Fruit fly (Drosophila melanogaster) whole organism, wandering third instar larva: Measurements from ENCODE around the gene CG6409.

ENCODE experiments used
- Abd-B ChIP-seq: fragments of >200 bp; optimal IDR thresholded peaks from 2 replicates; lab custom pipeline; 2017; ENCODE audit warnings: missing biosample characterization, missing genetic modification characterization
- CG32264 ChIP-seq: fragments of 200-800 bp; sonication (Bioruptor generic); optimal IDR thresholded peaks from 2 replicates; lab custom pipeline; 2016; ENCODE audit warnings: missing biosample characterization, missing genetic modification characterization
- CG9705 ChIP-seq: fragments of 200-800 bp; sonication (Bioruptor generic); optimal IDR thresholded peaks from 2 replicates; lab custom pipeline; 2018; ENCODE audit warnings: missing biosample characterization, mild to moderate bottlenecking, missing genetic modification characterization
- Dfd ChIP-seq: fragments of >200 bp; optimal IDR thresholded peaks from 2 replicates; lab custom pipeline; 2017; ENCODE audit warnings: missing biosample characterization, missing genetic modification characterization
- Dif ChIP-seq: fragments of 200-275, 200-300 bp; sonication (Bioruptor generic); optimal IDR thresholded peaks from 2 replicates; lab custom pipeline; 2018; ENCODE audit warnings: missing biosample characterization, missing genetic modification characterization; ENCODE audit not compliant: partially characterized antibody
- GATAd ChIP-seq: sonication (Bioruptor generic); optimal IDR thresholded peaks from 2 replicates; lab custom pipeline; 2016; ENCODE audit warnings: missing biosample characterization, missing genetic modification characterization
- Hnf4 ChIP-seq: fragments of 200-800 bp; sonication (Bioruptor generic); optimal IDR thresholded peaks from 2 replicates; lab custom pipeline; 2016; ENCODE audit warnings: missing biosample characterization, mild to moderate bottlenecking, missing genetic modification characterization
- Hr78 ChIP-seq: fragments of >200 bp; optimal IDR thresholded peaks from 2 replicates; lab custom pipeline; 2017; ENCODE audit warnings: missing biosample characterization, missing genetic modification characterization
- Hr83 ChIP-seq: fragments of 200-300 bp; sonication (Bioruptor generic); optimal IDR thresholded peaks from 2 replicates; lab custom pipeline; 2016; ENCODE audit warnings: missing biosample characterization, mild to moderate bottlenecking, missing genetic modification characterization, moderate library complexity; ENCODE audit not compliant: poor library complexity, severe bottlenecking
- Jra ChIP-seq: sonication (Bioruptor generic); optimal IDR thresholded peaks from 2 replicates; lab custom pipeline; 2016; ENCODE audit warnings: missing biosample characterization, missing genetic modification characterization
- Mio ChIP-seq: sonication (Bioruptor generic); optimal IDR thresholded peaks from 2 replicates; lab custom pipeline; 2016; ENCODE audit warnings: missing biosample characterization, missing genetic modification characterization
- N ChIP-seq: fragments of >200 bp; optimal IDR thresholded peaks from 2 replicates; lab custom pipeline; 2018; ENCODE audit warnings: missing biosample characterization, missing external identifiers, missing genetic modification characterization
- OdsH ChIP-seq: fragments of 200-800 bp; sonication (Bioruptor generic); optimal IDR thresholded peaks from 2 replicates; lab custom pipeline; 2016; ENCODE audit warnings: missing biosample characterization, mild to moderate bottlenecking, missing genetic modification characterization
- Rel ChIP-seq, 2 experiments: fragments of 200-800 bp; sonication (Bioruptor generic) in 1 of 2; optimal IDR thresholded peaks; 2 replicates in 1 of 2; 3 replicates in 1 of 2; lab custom pipeline; 2016 to 2019; ENCODE audit warnings: mild to moderate bottlenecking in 2 of 2, missing biosample characterization in 2 of 2, missing genetic modification characterization in 2 of 2, moderate library complexity in 1 of 2
- Sp1 ChIP-seq: fragments of 200-800 bp; sonication (Bioruptor generic); optimal IDR thresholded peaks from 3 replicates; lab custom pipeline; 2019; ENCODE audit warnings: missing biosample characterization, mild to moderate bottlenecking, missing genetic modification characterization, moderate library complexity
- Vsx2 ChIP-seq: fragments of 200-300, 225-300 bp; sonication (Bioruptor generic); optimal IDR thresholded peaks from 2 replicates; lab custom pipeline; 2018; ENCODE audit warnings: missing biosample characterization, missing genetic modification characterization; ENCODE audit not compliant: partially characterized antibody
- br ChIP-seq: fragments of 200-800 bp; sonication (Bioruptor generic); optimal IDR thresholded peaks from 2 replicates; lab custom pipeline; 2016; ENCODE audit warnings: missing biosample characterization, missing genetic modification characterization
- brk ChIP-seq: fragments of 200-800 bp; sonication (Bioruptor generic); optimal IDR thresholded peaks from 2 replicates; lab custom pipeline; 2016; ENCODE audit warnings: missing biosample characterization, mild to moderate bottlenecking, missing genetic modification characterization
- dl ChIP-seq, 2 experiments: fragments of 175-275, 200-275 bp in 1 of 2; fragments of 200-275 bp in 1 of 2; sonication (Bioruptor generic); optimal IDR thresholded peaks; lab custom pipeline; 2018; ENCODE audit warnings: mild to moderate bottlenecking in 2 of 2, missing biosample characterization in 2 of 2, missing genetic modification characterization in 2 of 2, moderate library complexity in 2 of 2; ENCODE audit not compliant: partially characterized antibody in 2 of 2, insufficient read depth in 1 of 2
- dsf ChIP-seq: sonication (Bioruptor generic); optimal IDR thresholded peaks from 2 replicates; lab custom pipeline; 2016; ENCODE audit warnings: missing biosample characterization, missing genetic modification characterization, borderline replicate concordance
- ey ChIP-seq: fragments of 200-800 bp; sonication (Bioruptor generic); optimal IDR thresholded peaks from 2 replicates; lab custom pipeline; 2016; ENCODE audit warnings: missing biosample characterization, missing genetic modification characterization
- foxo ChIP-seq, 2 experiments: fragments of 200-800 bp; sonication (Bioruptor generic); optimal IDR thresholded peaks; 2 replicates in 1 of 2; 3 replicates in 1 of 2; lab custom pipeline; 2016 to 2017; ENCODE audit warnings: missing biosample characterization in 2 of 2, missing genetic modification characterization in 2 of 2
- fru ChIP-seq: fragments of 200-800 bp; sonication (Bioruptor generic); optimal IDR thresholded peaks from 3 replicates; lab custom pipeline; 2016; ENCODE audit warnings: missing biosample characterization, mild to moderate bottlenecking, missing genetic modification characterization
- h ChIP-seq: fragments of 200-800 bp; sonication (Bioruptor generic); optimal IDR thresholded peaks from 3 replicates; lab custom pipeline; 2016; ENCODE audit warnings: missing biosample characterization, mild to moderate bottlenecking, missing genetic modification characterization
- lola ChIP-seq: fragments of >200 bp; optimal IDR thresholded peaks from 2 replicates; lab custom pipeline; 2017; ENCODE audit warnings: missing biosample characterization, missing genetic modification characterization
- pan ChIP-seq: fragments of >200 bp; optimal IDR thresholded peaks from 2 replicates; lab custom pipeline; 2017
- psq ChIP-seq: fragments of 200-800 bp; sonication (Bioruptor generic); optimal IDR thresholded peaks from 3 replicates; lab custom pipeline; 2017; ENCODE audit warnings: missing biosample characterization, mild to moderate bottlenecking, missing genetic modification characterization, moderate library complexity
- rgr ChIP-seq: fragments of 200-800 bp; sonication (Bioruptor generic); optimal IDR thresholded peaks from 3 replicates; lab custom pipeline; 2016; ENCODE audit warnings: missing biosample characterization, mild to moderate bottlenecking, missing genetic modification characterization
- sage ChIP-seq: fragments of 200-800 bp; sonication (Bioruptor generic); optimal IDR thresholded peaks from 2 replicates; lab custom pipeline; 2016; ENCODE audit warnings: missing biosample characterization, mild to moderate bottlenecking, missing genetic modification characterization
- sv ChIP-seq: fragments of 200-800 bp; sonication (Bioruptor generic); optimal IDR thresholded peaks from 3 replicates; lab custom pipeline; 2016; ENCODE audit warnings: missing biosample characterization, missing genetic modification characterization
- usp ChIP-seq: fragments of >200 bp; optimal IDR thresholded peaks from 2 replicates; lab custom pipeline; 2017; ENCODE audit warnings: missing biosample characterization, missing genetic modification characterization
- woc ChIP-seq: sonication (Bioruptor generic); optimal IDR thresholded peaks from 2 replicates; lab custom pipeline; 2016; ENCODE audit warnings: missing biosample characterization, mild to moderate bottlenecking, missing genetic modification characterization

The CG6409 gene

dm6 chr3L:10924683-10925082 lies 42.5 kb upstream of the CG6409 start:
- no peak for TF ChIP-seq psq (GFP tag; lab: Kevin White, UChicago)
- TF ChIP-seq Jra (GFP tag; lab: Kevin White, UChicago), result no peak
- TF ChIP-seq pan, result no peak
- no peak for TF ChIP-seq sv (GFP tag; lab: Kevin White, UChicago)
- no peak for TF ChIP-seq dsf (GFP tag; lab: Kevin White, UChicago)
- no peak for TF ChIP-seq Hnf4 (GFP tag; lab: Kevin White, UChicago)
- no peak for TF ChIP-seq Mio
- no peak for TF ChIP-seq fru (GFP tag; lab: Kevin White, UChicago)
- no peak for TF ChIP-seq sage (GFP tag; lab: Kevin White, UChicago)
- no peak for TF ChIP-seq brk
- TF ChIP-seq GATAd, result no peak
- TF ChIP-seq OdsH (GFP tag; lab: Kevin White, UChicago), result no peak
- TF ChIP-seq, all 38 proteins: peak for 0

- TF ChIP-seq pan, result no peak
- TF ChIP-seq rgr (GFP tag; lab: Kevin White, UChicago), result no peak
- no peak for TF ChIP-seq psq (GFP tag; lab: Kevin White, UChicago)
- TF ChIP-seq lola (GFP tag; lab: Kevin White, UChicago), result no peak
- TF ChIP-seq usp (GFP tag; lab: Kevin White, UChicago), result no peak
- TF ChIP-seq br (GFP tag; lab: Kevin White, UChicago), result no peak
- TF ChIP-seq h (GFP tag; lab: Kevin White, UChicago), result no peak
- TF ChIP-seq foxo (GFP tag; optimal IDR thresholded peaks at IDR 0.05; lab: Kevin White, UChicago), result no peak
- TF ChIP-seq Hr83 (GFP tag; lab: Kevin White, UChicago), result no peak
- no peak for TF ChIP-seq sage (GFP tag; lab: Kevin White, UChicago)
- no peak for TF ChIP-seq CG32264 (GFP tag; lab: Kevin White, UChicago)
- no peak for TF ChIP-seq Dfd
- no peak for TF ChIP-seq OdsH (GFP tag; lab: Kevin White, UChicago)
- no peak for TF ChIP-seq ey (GFP tag; lab: Kevin White, UChicago)
- TF ChIP-seq GATAd, result no peak
- no peak for TF ChIP-seq Vsx2 (GFP tag; lab: Kevin White, UChicago)
- no peak for TF ChIP-seq N (GFP tag; lab: Kevin White, UChicago)
- TF ChIP-seq, all 38 proteins: peak for 0
These were observed 40.8 kb upstream of the CG6409 start for dm6 chr3L:10922973-10923372.

- TF ChIP-seq CG9705 (GFP tag; lab: Kevin White, UChicago) (no peak), pan (no peak), dl (GFP tag; optimal IDR thresholded peaks at IDR 0.05; lab: Kevin White, UChicago; ENCODE audit: insufficient read depth in 1 of 2, partially characterized antibody in 2 of 2) (no peak), GATAd (no peak), Dif (GFP tag; lab: Kevin White, UChicago) (no peak), br (GFP tag; lab: Kevin White, UChicago) (no peak), Hr78 (no peak), N (GFP tag; lab: Kevin White, UChicago) (no peak), h (GFP tag; lab: Kevin White, UChicago) (no peak), lola (GFP tag; lab: Kevin White, UChicago) (no peak), foxo (GFP tag; optimal IDR thresholded peaks at IDR 0.05; lab: Kevin White, UChicago) (no peak), woc (GFP tag; lab: Kevin White, UChicago) (no peak), Dfd (no peak), psq (GFP tag; lab: Kevin White, UChicago) (no peak), ey (GFP tag; lab: Kevin White, UChicago) (no peak), sv (GFP tag; lab: Kevin White, UChicago) (no peak), Abd-B (GFP tag; lab: Kevin White, UChicago) (no peak), brk (no peak), sage (GFP tag; lab: Kevin White, UChicago) (no peak), fru (GFP tag; lab: Kevin White, UChicago) (no peak)
These were observed 36.3 kb upstream of the CG6409 start for dm6 chr3L:10918454-10918853.

- TF ChIP-seq dl (GFP tag; optimal IDR thresholded peaks at IDR 0.05; lab: Kevin White, UChicago; ENCODE audit: insufficient read depth in 1 of 2, partially characterized antibody in 2 of 2) (no peak), Sp1 (GFP tag; lab: Kevin White, UChicago) (no peak), pan (no peak), GATAd (no peak), Rel (GFP tag; optimal IDR thresholded peaks at IDR 0.05; lab: Kevin White, UChicago) (no peak), Rel (tag; optimal IDR thresholded peaks at IDR 0.05; lab: Kevin White, UChicago) (no peak), Dif (GFP tag; lab: Kevin White, UChicago) (no peak), CG9705 (GFP tag; lab: Kevin White, UChicago) (no peak), psq (GFP tag; lab: Kevin White, UChicago) (no peak), Mio (no peak), h (GFP tag; lab: Kevin White, UChicago) (no peak), Hnf4 (GFP tag; lab: Kevin White, UChicago) (no peak), sv (GFP tag; lab: Kevin White, UChicago) (no peak), CG32264 (GFP tag; lab: Kevin White, UChicago) (no peak)
These were observed 35.1 kb upstream of the CG6409 start for dm6 chr3L:10917263-10917662.
